Fruit fly (Drosophila melanogaster): ENCODE measurements around the gene CG5567.
A peak's percentile ranks its signal among the peaks of the same experiment; 100 is the strongest.

Gene CG5567

DNA sequence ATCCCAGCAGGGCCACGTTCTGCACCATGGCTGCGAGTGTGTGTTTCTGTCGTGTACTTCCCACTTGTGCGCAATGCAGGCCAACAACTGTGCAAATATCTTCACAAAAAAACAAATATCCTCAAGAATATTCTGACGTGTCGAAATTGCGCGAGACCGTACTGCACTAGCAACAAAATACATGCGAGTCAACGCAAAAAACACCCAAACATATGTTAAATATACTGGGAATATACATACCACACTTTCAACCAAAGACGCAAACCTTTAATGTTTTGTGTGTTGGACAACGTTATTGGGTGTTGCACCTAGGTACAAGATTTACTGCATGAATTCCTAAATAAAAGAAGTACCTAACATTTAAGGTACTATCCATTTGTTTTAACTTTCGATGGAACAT, 41.2 kb downstream of the CG5567 start, which contains the start of gene NUCB1 (continued):
- peak; percentile 56; the same call in 1 of the 2 replicates for TF ChIP-seq CG13287 (GFP tag; IDR thresholded peaks at IDR 0.05; ENCODE audit: partially characterized antibody)
- TF ChIP-seq lov (optimal IDR thresholded peaks at IDR 0.05), result no peak
- TF ChIP-seq lov (GFP tag; IDR thresholded peaks at IDR 0.05), result 0 out of 3 replicates have a peak, but pooled peaks have one; percentile 49
- no peak for TF ChIP-seq seq (GFP tag; IDR thresholded peaks at IDR 0.05)
- no peak for TF ChIP-seq CG14050 (GFP tag; IDR thresholded peaks at IDR 0.05)
- no peak for TF ChIP-seq Nf-YC (tag; optimal IDR thresholded peaks at IDR 0.05)
- no peak for TF ChIP-seq Taf1 (GFP tag; IDR thresholded peaks at IDR 0.05)
- TF ChIP-seq ssp (GFP tag; IDR thresholded peaks at IDR 0.05), result no peak
- TF ChIP-seq Bdp1 (GFP tag; optimal IDR thresholded peaks at IDR 0.05), result peak; percentile 14
- TF ChIP-seq NFAT (GFP tag; IDR thresholded peaks at IDR 0.05), result no peak
- TF ChIP-seq slbo (GFP tag; IDR thresholded peaks at IDR 0.05), result peak; percentile 58
- peak; percentile 24; the same call in 1 of the 2 replicates for TF ChIP-seq Atf6 (GFP tag; IDR thresholded peaks at IDR 0.05)
- no peak for TF ChIP-seq en (GFP tag; optimal IDR thresholded peaks at IDR 0.05)
- no peak for TF ChIP-seq CG4730 (GFP tag; IDR thresholded peaks at IDR 0.05)
- peak; percentile 56; the same call in 1 of the 3 replicates for TF ChIP-seq CG11456 (GFP tag; IDR thresholded peaks at IDR 0.05)
- no peak for TF ChIP-seq ase (GFP tag; IDR thresholded peaks at IDR 0.05)
- no peak for TF ChIP-seq CG30431 (GFP tag; optimal IDR thresholded peaks at IDR 0.05)
- TF ChIP-seq pb (GFP tag; optimal IDR thresholded peaks at IDR 0.05), result peak; percentile 20
- peak; percentile 34 for TF ChIP-seq BtbVII (GFP tag; optimal IDR thresholded peaks at IDR 0.05)
- no peak for TF ChIP-seq bowl (GFP tag; IDR thresholded peaks at IDR 0.05)
- no peak for TF ChIP-seq vnd (GFP tag; IDR thresholded peaks at IDR 0.05; ENCODE audit: partially characterized antibody)
- peak; percentile 19 for TF ChIP-seq slp2 (GFP tag; optimal IDR thresholded peaks at IDR 0.05)
- no peak for TF ChIP-seq cg (GFP tag; optimal IDR thresholded peaks at IDR 0.05)
- TF ChIP-seq H15 (GFP tag; IDR thresholded peaks at IDR 0.05), result no peak
- no peak for TF ChIP-seq CG9817 (tag; optimal IDR thresholded peaks at IDR 0.05)
- TF ChIP-seq CG5180 (GFP tag; optimal IDR thresholded peaks at IDR 0.05), result no peak
- TF ChIP-seq dimm (GFP tag; IDR thresholded peaks at IDR 0.05), result no peak
- no peak for TF ChIP-seq CG7357 (GFP tag; IDR thresholded peaks at IDR 0.05)
- no peak for TF ChIP-seq nerfin-2 (GFP tag; IDR thresholded peaks at IDR 0.05; ENCODE audit: partially characterized antibody)
- no peak for TF ChIP-seq CG1792 (GFP tag; optimal IDR thresholded peaks at IDR 0.05)
- peak; percentile 85 for TF ChIP-seq Ets97D (GFP tag; optimal IDR thresholded peaks at IDR 0.05)
- no peak for TF ChIP-seq bigmax (GFP tag; optimal IDR thresholded peaks at IDR 0.05)
- TF ChIP-seq CG16863 (GFP tag; optimal IDR thresholded peaks at IDR 0.05), result peak; percentile 11
- TF ChIP-seq z (GFP tag; IDR thresholded peaks at IDR 0.05), result no peak
- peak; percentile 58 for TF ChIP-seq kay (GFP tag; optimal IDR thresholded peaks at IDR 0.05)
- TF ChIP-seq kah (GFP tag; optimal IDR thresholded peaks at IDR 0.05), result no peak
- TF ChIP-seq cad (GFP tag; optimal IDR thresholded peaks at IDR 0.05), result no peak
- peak; percentile 38 for TF ChIP-seq Dref (GFP tag; IDR thresholded peaks at IDR 0.05)
- TF ChIP-seq jigr1 (GFP tag; IDR thresholded peaks at IDR 0.05), result no peak
- TF ChIP-seq CG2202 (tag; optimal IDR thresholded peaks at IDR 0.05), result peak; percentile 26
- TF ChIP-seq B-H1 (GFP tag; IDR thresholded peaks at IDR 0.05), result no peak
- TF ChIP-seq onecut (GFP tag; IDR thresholded peaks at IDR 0.05), result no peak
- no peak for TF ChIP-seq klu (GFP tag; IDR thresholded peaks at IDR 0.05)
- no peak for TF ChIP-seq CG8359 (GFP tag; optimal IDR thresholded peaks at IDR 0.05; ENCODE audit: borderline replicate concordance)
- TF ChIP-seq CG6175 (GFP tag; IDR thresholded peaks at IDR 0.05), result no peak; the same call in 2 of the 3 replicates
- no peak for TF ChIP-seq Ada2b (GFP tag; IDR thresholded peaks at IDR 0.05)
- no peak for TF ChIP-seq ewg (GFP tag; optimal IDR thresholded peaks at IDR 0.05)
- peak; percentile 63 for TF ChIP-seq pho (GFP tag; optimal IDR thresholded peaks at IDR 0.05)
- TF ChIP-seq insv (GFP tag; optimal IDR thresholded peaks at IDR 0.05), result no peak
- no peak for TF ChIP-seq CG9437 (GFP tag; optimal IDR thresholded peaks at IDR 0.05)
- TF ChIP-seq usp (GFP tag; optimal IDR thresholded peaks at IDR 0.05), result no peak
- TF ChIP-seq gem (tag; optimal IDR thresholded peaks at IDR 0.05), result no peak
- TF ChIP-seq fu2 (GFP tag; optimal IDR thresholded peaks at IDR 0.05), result peak; percentile 48
